Worm (Caenorhabditis elegans) whole organism, L3 larva: Measurements from ENCODE around the gene K04A8.20.
A peak's percentile ranks its signal among the peaks of the same experiment; 100 is the strongest.

ENCODE experiments used
- ZK546.5 ChIP-seq: sonication (generic microtip); optimal IDR thresholded peaks from 2 replicates; lab custom pipeline; 2017; ENCODE audit warnings: missing biosample characterization, missing genetic modification characterization
- aly-2 ChIP-seq: fragments of 150-350 bp; optimal IDR thresholded peaks from 2 replicates; lab custom pipeline; 2014; ENCODE audit warnings: missing biosample characterization, missing genetic modification characterization
- ama-1 ChIP-seq: fragments of 150-350 bp; optimal IDR thresholded peaks from 2 replicates; lab custom pipeline; 2018
- ceh-16 ChIP-seq: sonication (generic microtip); optimal IDR thresholded peaks from 2 replicates; lab custom pipeline; 2017; ENCODE audit warnings: missing biosample characterization, missing genetic modification characterization
- ceh-28 ChIP-seq: fragments of 150-350 bp; optimal IDR thresholded peaks from 2 replicates; lab custom pipeline; 2014; ENCODE audit warnings: missing biosample characterization, missing genetic modification reagents, missing genetic modification characterization
- ceh-9 ChIP-seq: sonication (generic microtip); optimal IDR thresholded peaks from 2 replicates; lab custom pipeline; 2018; ENCODE audit warnings: missing biosample characterization, missing genetic modification characterization
- daf-12 ChIP-seq: fragments of 150-350 bp; optimal IDR thresholded peaks from 2 replicates; lab custom pipeline; 2014; ENCODE audit warnings: missing biosample characterization, missing genetic modification reagents, missing genetic modification characterization
- egl-27 ChIP-seq: sonication (generic microtip); optimal IDR thresholded peaks from 4 replicates; lab custom pipeline; 2017; ENCODE audit warnings: missing biosample characterization, missing genetic modification reagents, missing genetic modification characterization
- egl-5 ChIP-seq: fragments of 150-350 bp; optimal IDR thresholded peaks from 2 replicates; lab custom pipeline; 2017; ENCODE audit warnings: missing biosample characterization, missing genetic modification reagents, missing genetic modification characterization, inconsistent platforms
- elt-1 ChIP-seq: fragments of 150-350 bp; optimal IDR thresholded peaks from 2 replicates; lab custom pipeline; 2014; ENCODE audit warnings: missing biosample characterization, missing genetic modification characterization
- elt-2 ChIP-seq: sonication (generic microtip); optimal IDR thresholded peaks from 2 replicates; lab custom pipeline; 2016; ENCODE audit warnings: missing genetic modification reagents, mild to moderate bottlenecking, missing genetic modification characterization, missing compliant biosample characterization
- elt-3 ChIP-seq, 3 experiments: fragments of 150-350 bp in 1 of 3; sonication (generic microtip) in 2 of 3; optimal IDR thresholded peaks; 2 replicates in 2 of 3; 4 replicates in 1 of 3; lab custom pipeline; 2014 to 2017; ENCODE audit warnings: missing biosample characterization in 3 of 3, missing genetic modification characterization in 3 of 3
- eor-1 ChIP-seq, 2 experiments: fragments of 150-350 bp; optimal IDR thresholded peaks; 2 replicates each; lab custom pipeline; 2014 to 2018; ENCODE audit warnings: missing biosample characterization in 2 of 2, missing genetic modification characterization in 2 of 2
- fkh-10 ChIP-seq: sonication (generic microtip); optimal IDR thresholded peaks from 2 replicates; lab custom pipeline; 2017; ENCODE audit warnings: missing biosample characterization, missing genetic modification reagents, missing genetic modification characterization
- fkh-2 ChIP-seq: fragments of 150-350 bp; optimal IDR thresholded peaks from 2 replicates; lab custom pipeline; 2014; ENCODE audit warnings: missing biosample characterization, missing genetic modification reagents, missing genetic modification characterization
- fos-1 ChIP-seq: fragments of 150-350 bp; optimal IDR thresholded peaks from 2 replicates; lab custom pipeline; 2014; ENCODE audit warnings: missing biosample characterization, missing genetic modification characterization
- hmg-11 ChIP-seq: sonication (generic microtip); optimal IDR thresholded peaks from 2 replicates; lab custom pipeline; 2016; ENCODE audit warnings: missing genetic modification characterization, missing compliant biosample characterization
- jun-1 ChIP-seq: fragments of 150-350 bp; optimal IDR thresholded peaks from 2 replicates; lab custom pipeline; 2014; ENCODE audit warnings: missing biosample characterization, missing genetic modification reagents, missing genetic modification characterization
- lin-15B ChIP-seq: fragments of 150-350 bp; optimal IDR thresholded peaks from 2 replicates; lab custom pipeline; 2014; ENCODE audit warnings: missing biosample characterization, missing genetic modification characterization
- lin-39 ChIP-seq: fragments of 150-350 bp; optimal IDR thresholded peaks from 2 replicates; lab custom pipeline; 2018; ENCODE audit warnings: missing biosample characterization, missing genetic modification reagents, missing genetic modification characterization
- mdl-1 ChIP-seq: fragments of 150-350 bp; optimal IDR thresholded peaks from 2 replicates; lab custom pipeline; 2014; ENCODE audit warnings: missing biosample characterization, missing genetic modification characterization
- mml-1 ChIP-seq: fragments of 150-350 bp; sonication (generic microtip); optimal IDR thresholded peaks from 3 replicates; lab custom pipeline; 2014; ENCODE audit warnings: missing biosample characterization, missing genetic modification characterization
- nfya-1 ChIP-seq: sonication (generic microtip); optimal IDR thresholded peaks from 2 replicates; lab custom pipeline; 2017; ENCODE audit warnings: missing genetic modification characterization, mild to moderate bottlenecking, missing compliant biosample characterization, antibody characterized with exemption, moderate library complexity; ENCODE audit not compliant: insufficient read depth
- nhr-11 ChIP-seq: fragments of 150-350 bp; optimal IDR thresholded peaks from 2 replicates; lab custom pipeline; 2014; ENCODE audit warnings: missing biosample characterization, missing genetic modification characterization
- nhr-23 ChIP-seq: fragments of 150-350 bp; optimal IDR thresholded peaks from 2 replicates; lab custom pipeline; 2014; ENCODE audit warnings: missing biosample characterization, missing genetic modification reagents, missing genetic modification characterization
- nhr-237 ChIP-seq: fragments of 150-350 bp; optimal IDR thresholded peaks from 2 replicates; lab custom pipeline; 2014; ENCODE audit warnings: missing biosample characterization, missing genetic modification characterization
- nhr-25 ChIP-seq: sonication (generic microtip); optimal IDR thresholded peaks from 2 replicates; lab custom pipeline; 2017; ENCODE audit warnings: missing biosample characterization, missing genetic modification characterization
- nhr-28 ChIP-seq: fragments of 150-350 bp; optimal IDR thresholded peaks from 2 replicates; lab custom pipeline; 2014; ENCODE audit warnings: missing biosample characterization, missing genetic modification characterization
- nhr-43 ChIP-seq: sonication (generic microtip); optimal IDR thresholded peaks from 2 replicates; lab custom pipeline; 2016; ENCODE audit warnings: mild to moderate bottlenecking, missing genetic modification characterization, missing compliant biosample characterization; ENCODE audit not compliant: poor library complexity, severe bottlenecking
- nhr-67 ChIP-seq: fragments of 150-350 bp; optimal IDR thresholded peaks from 2 replicates; lab custom pipeline; 2014; ENCODE audit warnings: missing biosample characterization, missing genetic modification characterization
- nhr-76 ChIP-seq: fragments of 150-350 bp; sonication (generic microtip); optimal IDR thresholded peaks from 5 replicates; lab custom pipeline; 2014; ENCODE audit warnings: missing biosample characterization, missing genetic modification characterization
- nhr-77 ChIP-seq: fragments of 150-350 bp; optimal IDR thresholded peaks from 2 replicates; lab custom pipeline; 2014; ENCODE audit warnings: missing biosample characterization, missing genetic modification characterization
- pha-4 ChIP-seq: fragments of 150-350 bp; optimal IDR thresholded peaks from 2 replicates; lab custom pipeline; 2014; ENCODE audit warnings: missing biosample characterization, missing genetic modification reagents, missing genetic modification characterization
- pqm-1 ChIP-seq: fragments of 150-350 bp; optimal IDR thresholded peaks from 2 replicates; lab custom pipeline; 2017; ENCODE audit warnings: missing biosample characterization, missing genetic modification characterization, inconsistent platforms
- skn-1 ChIP-seq: fragments of 150-350 bp; optimal IDR thresholded peaks from 2 replicates; lab custom pipeline; 2014; ENCODE audit warnings: missing biosample characterization, missing genetic modification characterization
- snpc-4 ChIP-seq: fragments of 150-350 bp; optimal IDR thresholded peaks from 2 replicates; lab custom pipeline; 2014; ENCODE audit warnings: missing biosample characterization, missing genetic modification characterization
- unc-39 ChIP-seq: sonication (generic microtip); optimal IDR thresholded peaks from 4 replicates; lab custom pipeline; 2017; ENCODE audit warnings: missing biosample characterization, missing genetic modification characterization
- unc-62 ChIP-seq: fragments of 150-350 bp; sonication (generic microtip); optimal IDR thresholded peaks from 4 replicates; lab custom pipeline; 2014; ENCODE audit warnings: missing biosample characterization, missing genetic modification reagents, missing genetic modification characterization
- zag-1 ChIP-seq: fragments of 150-350 bp; optimal IDR thresholded peaks from 2 replicates; lab custom pipeline; 2014; ENCODE audit warnings: missing biosample characterization, missing genetic modification characterization
- ztf-11 ChIP-seq: fragments of 150-350 bp; optimal IDR thresholded peaks from 2 replicates; lab custom pipeline; 2014; ENCODE audit warnings: missing biosample characterization, missing genetic modification characterization
- ztf-4 ChIP-seq: fragments of 150-350 bp; optimal IDR thresholded peaks from 2 replicates; lab custom pipeline; 2014; ENCODE audit warnings: missing biosample characterization, missing genetic modification characterization

Gene K04A8.20

DNA sequence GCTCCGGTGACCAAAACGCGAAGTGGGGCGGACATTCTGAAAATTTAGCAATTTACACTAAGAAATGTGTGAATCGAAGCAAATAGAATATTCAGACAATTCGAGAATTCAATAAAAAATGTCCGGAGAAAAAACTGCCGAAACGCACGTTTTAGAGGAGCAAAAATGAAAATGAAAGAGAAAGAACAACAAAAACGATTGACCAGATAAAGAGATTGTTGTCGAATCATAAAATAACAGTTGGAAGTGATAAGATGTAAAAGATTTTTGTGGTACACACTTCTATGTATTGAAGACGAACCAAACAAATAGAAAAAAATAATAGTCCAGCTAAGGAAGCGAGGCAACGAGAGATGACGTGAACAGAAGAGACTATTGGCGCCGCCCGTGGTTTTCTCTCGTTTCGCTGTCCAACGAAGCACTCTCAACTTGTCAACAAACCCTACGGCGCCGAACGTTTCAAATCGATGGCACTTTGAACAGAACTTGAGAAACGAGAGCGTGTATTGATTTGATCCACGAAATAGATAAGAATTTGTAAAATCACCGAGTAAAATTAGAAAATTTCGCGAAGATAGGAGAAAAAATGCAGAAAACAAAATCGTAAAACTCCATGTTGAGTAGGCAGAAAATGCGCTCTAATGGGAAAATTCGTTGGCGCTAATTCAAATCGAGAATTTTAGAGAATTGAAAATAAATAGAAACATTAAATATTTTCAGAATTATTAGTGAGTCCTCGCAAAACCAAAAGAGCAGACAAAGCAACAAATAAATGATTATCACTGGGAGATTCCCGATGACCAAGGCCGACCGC is 32.5 kb upstream of the K04A8.20 start, which contains the start of gene mdh-1:
Gene mdh-1, minus strand, starts transcription at position 36 of the 814 bp plus-strand sequence.
- peak; percentile 38 for TF ChIP-seq lin-15B (tag; lab: Kevin White, UChicago)
- peak; percentile 70 for TF ChIP-seq pha-4 (tag; lab: Kevin White, UChicago)
- no peak for TF ChIP-seq unc-39
- no peak for TF ChIP-seq ztf-11 (tag; lab: Kevin White, UChicago)
- no peak for TF ChIP-seq nhr-67
- no peak for TF ChIP-seq nhr-76
- no peak for TF ChIP-seq elt-1
- no peak for TF ChIP-seq jun-1 (tag; lab: Kevin White, UChicago)
- no peak for TF ChIP-seq fkh-2 (tag; lab: Kevin White, UChicago)
- TF ChIP-seq egl-27 (tag; lab: Kevin White, UChicago): no peak
- TF ChIP-seq hmg-11 (tag; lab: Kevin White, UChicago): peak; percentile 31
- TF ChIP-seq pqm-1 (tag; lab: Kevin White, UChicago): no peak
- no peak for TF ChIP-seq ztf-4 (tag; lab: Kevin White, UChicago)
- no peak for TF ChIP-seq fkh-10 (GFP tag; lab: Kevin White, UChicago)
- no peak for TF ChIP-seq nhr-28
- TF ChIP-seq nhr-25 (tag; lab: Kevin White, UChicago): no peak
- TF ChIP-seq eor-1 (tag; optimal IDR thresholded peaks at IDR 0.05; lab: Kevin White, UChicago): no peak
- peak; percentile 55 for TF ChIP-seq ceh-28 (tag; lab: Kevin White, UChicago)
- TF ChIP-seq unc-62 (GFP tag; lab: Kevin White, UChicago): no peak
- no peak for TF ChIP-seq aly-2 (tag; lab: Kevin White, UChicago)
- TF ChIP-seq egl-5 (tag; lab: Kevin White, UChicago): no peak
- TF ChIP-seq lin-39 (tag; lab: Kevin White, UChicago): no peak
- peak; percentile 10 for TF ChIP-seq nfya-1 (tag; lab: Kevin White, UChicago)
- peak; percentile 21 for TF ChIP-seq snpc-4 (tag; lab: Kevin White, UChicago)
- no peak for TF ChIP-seq skn-1 (tag; lab: Kevin White, UChicago)
- TF ChIP-seq elt-2 (tag; lab: Kevin White, UChicago): peak; percentile 30
- TF ChIP-seq nhr-11 (tag; lab: Kevin White, UChicago): no peak
- no peak for TF ChIP-seq ceh-16 (tag; lab: Kevin White, UChicago)
- TF ChIP-seq fos-1 (tag; lab: Kevin White, UChicago): no peak
- TF ChIP-seq nhr-237: no peak
- no peak for TF ChIP-seq nhr-23 (tag; lab: Kevin White, UChicago)
- TF ChIP-seq elt-3 (tag; optimal IDR thresholded peaks at IDR 0.05; lab: Kevin White, UChicago): no peak
- TF ChIP-seq ZK546.5 (tag; lab: Kevin White, UChicago): no peak
- TF ChIP-seq, all 47 proteins: peak for 7

DNA sequence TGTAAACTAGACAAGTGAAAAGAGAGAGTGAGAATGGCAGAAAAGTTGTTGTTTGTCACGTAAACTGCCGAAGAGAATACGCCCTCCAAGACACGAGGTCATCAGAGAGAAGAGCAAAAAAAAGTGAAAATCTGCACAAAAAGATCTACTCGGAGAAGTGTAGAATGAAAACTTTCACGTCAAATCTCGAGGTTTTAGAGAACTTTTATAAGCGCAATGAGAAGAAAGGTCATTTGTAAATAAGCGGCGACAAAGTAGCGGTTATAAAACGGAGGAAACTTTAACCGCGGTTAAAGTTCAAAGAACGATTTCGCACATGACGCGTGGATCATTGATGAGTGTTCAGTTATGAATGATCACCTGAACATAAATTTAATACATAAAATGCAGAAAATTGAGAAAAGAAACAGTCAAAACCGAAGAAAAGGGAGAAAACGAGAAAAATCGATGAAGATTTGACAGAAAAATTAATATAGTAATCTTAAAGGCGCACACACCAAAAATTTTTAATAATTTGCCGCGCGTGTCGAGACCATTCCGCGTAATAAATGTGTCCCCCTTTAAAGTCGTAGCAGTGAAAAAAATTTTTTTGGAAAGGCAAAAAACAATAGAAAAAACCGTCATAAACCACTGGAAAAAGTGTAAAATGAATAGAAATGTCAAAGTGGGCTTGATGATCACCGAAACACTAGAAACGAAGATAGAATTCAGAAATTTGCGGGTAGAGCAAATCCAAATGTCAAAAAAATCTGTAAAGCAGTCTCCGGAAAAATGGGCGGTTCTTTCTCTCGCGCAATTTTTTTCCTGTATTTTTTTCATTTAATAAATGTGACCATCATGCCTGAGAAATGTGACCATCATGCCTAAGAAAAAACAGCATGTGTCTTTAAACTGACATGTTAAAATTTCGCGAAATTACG is 31.7 kb upstream of the K04A8.20 start:
- TF ChIP-seq skn-1 (tag; lab: Kevin White, UChicago) (no peak), nhr-43 (peak; percentile 70), ZK546.5 (tag; lab: Kevin White, UChicago) (no peak), elt-1 (peak; percentile 52), lin-39 (tag; lab: Kevin White, UChicago) (peak; percentile 11), aly-2 (tag; lab: Kevin White, UChicago) (no peak), zag-1 (tag; lab: Kevin White, UChicago) (no peak), nhr-28 (no peak), elt-3 (tag; optimal IDR thresholded peaks at IDR 0.05; lab: Kevin White, UChicago) (no peak), snpc-4 (tag; lab: Kevin White, UChicago) (no peak), nhr-23 (tag; lab: Kevin White, UChicago) (peak; percentile 37), ceh-9 (tag; lab: Kevin White, UChicago) (no peak), fkh-10 (GFP tag; lab: Kevin White, UChicago) (no peak), daf-12 (tag; lab: Kevin White, UChicago) (no peak), nhr-237 (no peak), jun-1 (tag; lab: Kevin White, UChicago) (peak; percentile 22), mdl-1 (peak; percentile 73), ztf-4 (tag; lab: Kevin White, UChicago) (no peak), hmg-11 (tag; lab: Kevin White, UChicago) (no peak), ama-1 (lab: Kevin White, UChicago) (peak; percentile 74), nhr-77 (tag; lab: Kevin White, UChicago) (no peak), pha-4 (tag; lab: Kevin White, UChicago) (peak; percentile 72), egl-5 (tag; lab: Kevin White, UChicago) (no peak), fos-1 (tag; lab: Kevin White, UChicago) (no peak), nhr-25 (tag; lab: Kevin White, UChicago) (peak; percentile 86), mml-1 (no peak), nhr-11 (tag; lab: Kevin White, UChicago) (no peak), pqm-1 (tag; lab: Kevin White, UChicago) (peak; percentile 18), nhr-76 (no peak), ceh-16 (tag; lab: Kevin White, UChicago) (no peak), elt-2 (tag; lab: Kevin White, UChicago) (peak; percentile 35)
